Worm (Caenorhabditis elegans) whole organism, young adult: ENCODE results near the gene C32C4.16.

Source experiments
- C17E4.6 ChIP-seq: fragments of 200-800 bp; sonication (Bioruptor generic); IDR thresholded peaks from 2 replicates; pipeline ENCODE4 v1.3.6; 2022; ENCODE audit warnings: missing genetic modification reagents, missing genetic modification characterization, missing compliant biosample characterization
- F10E7.11 ChIP-seq: sonication (generic microtip); optimal IDR thresholded peaks from 2 replicates; lab custom pipeline; 2017; ENCODE audit warnings: mild to moderate bottlenecking, missing genetic modification characterization, moderate library complexity, missing compliant biosample characterization
- F37B4.10 ChIP-seq: fragments of 200-800 bp; sonication (Bioruptor generic); IDR thresholded peaks from 2 replicates; pipeline ENCODE4 v1.3.6; 2022; ENCODE audit warnings: missing genetic modification characterization, missing compliant biosample characterization
- F49E8.2 ChIP-seq: sonication (generic microtip); optimal IDR thresholded peaks from 3 replicates; lab custom pipeline; 2017; ENCODE audit warnings: missing genetic modification characterization, mild to moderate bottlenecking, missing compliant biosample characterization, antibody characterized with exemption, moderate library complexity; ENCODE audit not compliant: insufficient read depth
- Y95B8A.8 ChIP-seq: fragments of 200-800 bp; sonication (Bioruptor generic); IDR thresholded peaks from 2 replicates; pipeline ENCODE4 v1.3.6; 2022; ENCODE audit warnings: missing genetic modification reagents, missing genetic modification characterization, missing compliant biosample characterization
- aptf-3 ChIP-seq: fragments of 200-800 bp; sonication (Bioruptor generic); IDR thresholded peaks from 2 replicates; pipeline ENCODE4 v1.3.6; 2022; ENCODE audit warnings: missing genetic modification characterization, missing compliant biosample characterization
- atf-7 ChIP-seq: sonication (generic microtip); optimal IDR thresholded peaks from 2 replicates; lab custom pipeline; 2017; ENCODE audit warnings: mild to moderate bottlenecking, missing genetic modification characterization, missing compliant biosample characterization
- attf-3 ChIP-seq: fragments of 200-800 bp; sonication (Bioruptor generic); conservative IDR thresholded peaks from 2 replicates; pipeline ENCODE4 v1.3.6; 2022; ENCODE audit warnings: missing genetic modification reagents, missing genetic modification characterization, missing compliant biosample characterization
- bed-1 ChIP-seq: fragments of 200-800 bp; sonication (Bioruptor generic); IDR thresholded peaks from 2 replicates; pipeline ENCODE4 v1.3.6; 2022; ENCODE audit warnings: missing genetic modification reagents, missing genetic modification characterization, missing compliant biosample characterization
- cebp-2 ChIP-seq: fragments of 200-800 bp; sonication (Bioruptor generic); IDR thresholded peaks from 2 replicates; pipeline ENCODE4 v1.3.6; 2022; ENCODE audit warnings: missing genetic modification characterization, missing compliant biosample characterization
- ceh-91 ChIP-seq: fragments of 200-800 bp; sonication (Bioruptor generic); IDR thresholded peaks from 2 replicates; pipeline ENCODE4 v1.3.6; 2022; ENCODE audit warnings: missing genetic modification reagents, missing genetic modification characterization, missing compliant biosample characterization
- chd-7 ChIP-seq: sonication (generic microtip); optimal IDR thresholded peaks from 2 replicates; lab custom pipeline; 2016; ENCODE audit warnings: mild to moderate bottlenecking, missing genetic modification characterization, moderate library complexity, missing compliant biosample characterization
- dox-1 ChIP-seq: fragments of 200-800 bp; sonication (Bioruptor generic); IDR thresholded peaks from 2 replicates; pipeline ENCODE4 v1.3.6; 2022; ENCODE audit warnings: missing genetic modification reagents, missing genetic modification characterization, missing compliant biosample characterization
- dpl-1 ChIP-seq: fragments of 150-350 bp; optimal IDR thresholded peaks from 2 replicates; lab custom pipeline; 2014; ENCODE audit warnings: missing biosample characterization, missing genetic modification reagents, missing genetic modification characterization
- egrh-3 ChIP-seq: fragments of 200-800 bp; sonication (Bioruptor generic); IDR thresholded peaks from 2 replicates; pipeline ENCODE4 v1.3.6; 2022; ENCODE audit warnings: missing genetic modification reagents, missing genetic modification characterization, missing compliant biosample characterization
- gei-17 ChIP-seq: fragments of 200-800 bp; sonication (Bioruptor generic); optimal IDR thresholded peaks from 2 replicates; lab custom pipeline; 2018; ENCODE audit warnings: mild to moderate bottlenecking, missing genetic modification characterization, missing compliant biosample characterization
- hmg-1.2 ChIP-seq: fragments of 200-800 bp; sonication (Bioruptor generic); IDR thresholded peaks from 2 replicates; pipeline ENCODE4 v1.3.6; 2022; ENCODE audit warnings: missing genetic modification reagents, missing genetic modification characterization, missing compliant biosample characterization
- lag-1 ChIP-seq: fragments of 200-800 bp; sonication (Bioruptor generic); IDR thresholded peaks from 2 replicates; pipeline ENCODE4 v1.3.6; 2022; ENCODE audit warnings: missing genetic modification reagents, missing genetic modification characterization, missing compliant biosample characterization
- lin-26 ChIP-seq: fragments of 200-800 bp; sonication (Bioruptor generic); IDR thresholded peaks from 2 replicates; pipeline ENCODE4 v1.3.6; 2022; ENCODE audit warnings: missing genetic modification reagents, missing genetic modification characterization, missing compliant biosample characterization
- lin-54 ChIP-seq: fragments of 200-800 bp; sonication (Bioruptor generic); optimal IDR thresholded peaks from 2 replicates; lab custom pipeline; 2018; ENCODE audit warnings: mild to moderate bottlenecking, missing genetic modification characterization, missing compliant biosample characterization
- madf-8 ChIP-seq: fragments of 200-800 bp; sonication (Bioruptor generic); conservative IDR thresholded peaks from 2 replicates; pipeline ENCODE4 v1.3.6; 2022; ENCODE audit warnings: missing genetic modification reagents, missing genetic modification characterization, missing compliant biosample characterization
- mcd-1 ChIP-seq: fragments of 200-800 bp; sonication (Bioruptor generic); IDR thresholded peaks from 2 replicates; pipeline ENCODE4 v1.3.6; 2022; ENCODE audit warnings: missing genetic modification reagents, missing genetic modification characterization, missing compliant biosample characterization
- mxl-1 ChIP-seq: sonication (generic microtip); optimal IDR thresholded peaks from 2 replicates; lab custom pipeline; 2016; ENCODE audit warnings: missing genetic modification characterization, missing compliant biosample characterization
- nhr-120 ChIP-seq: fragments of 200-800 bp; sonication (Bioruptor generic); IDR thresholded peaks from 2 replicates; pipeline ENCODE4 v1.3.6; 2022; ENCODE audit warnings: missing genetic modification characterization, missing compliant biosample characterization
- nhr-179 ChIP-seq: sonication (generic microtip); optimal IDR thresholded peaks from 2 replicates; lab custom pipeline; 2016; ENCODE audit warnings: mild to moderate bottlenecking, missing genetic modification characterization, missing compliant biosample characterization
- rpc-1 ChIP-seq, 2 experiments: fragments of 150-350 bp in 1 of 2; sonication (generic microtip) in 1 of 2; optimal IDR thresholded peaks; 2 replicates each; lab custom pipeline; 2014 to 2018; ENCODE audit warnings: missing biosample characterization in 1 of 2, missing genetic modification characterization in 1 of 2, missing genetic modification reagents in 1 of 2, missing genotype in 1 of 2
- somi-1 ChIP-seq: fragments of 200-800 bp; sonication (Bioruptor generic); optimal IDR thresholded peaks from 2 replicates; lab custom pipeline; 2018; ENCODE audit warnings: mild to moderate bottlenecking, missing genetic modification characterization, missing compliant biosample characterization
- sptf-2 ChIP-seq: fragments of 200-800 bp; sonication (Bioruptor generic); optimal IDR thresholded peaks from 2 replicates; lab custom pipeline; 2018; ENCODE audit warnings: mild to moderate bottlenecking, missing genetic modification characterization, missing compliant biosample characterization
- ztf-18 ChIP-seq: sonication (generic microtip); optimal IDR thresholded peaks from 2 replicates; lab custom pipeline; 2016; ENCODE audit warnings: missing genotype, mild to moderate bottlenecking, missing genetic modification characterization, missing compliant biosample characterization
- ztf-25 ChIP-seq: fragments of 200-800 bp; sonication (Bioruptor generic); IDR thresholded peaks from 2 replicates; pipeline ENCODE4 v1.3.6; 2022; ENCODE audit warnings: missing genetic modification reagents, missing genetic modification characterization, missing compliant biosample characterization

C32C4.16 gene

DNA sequence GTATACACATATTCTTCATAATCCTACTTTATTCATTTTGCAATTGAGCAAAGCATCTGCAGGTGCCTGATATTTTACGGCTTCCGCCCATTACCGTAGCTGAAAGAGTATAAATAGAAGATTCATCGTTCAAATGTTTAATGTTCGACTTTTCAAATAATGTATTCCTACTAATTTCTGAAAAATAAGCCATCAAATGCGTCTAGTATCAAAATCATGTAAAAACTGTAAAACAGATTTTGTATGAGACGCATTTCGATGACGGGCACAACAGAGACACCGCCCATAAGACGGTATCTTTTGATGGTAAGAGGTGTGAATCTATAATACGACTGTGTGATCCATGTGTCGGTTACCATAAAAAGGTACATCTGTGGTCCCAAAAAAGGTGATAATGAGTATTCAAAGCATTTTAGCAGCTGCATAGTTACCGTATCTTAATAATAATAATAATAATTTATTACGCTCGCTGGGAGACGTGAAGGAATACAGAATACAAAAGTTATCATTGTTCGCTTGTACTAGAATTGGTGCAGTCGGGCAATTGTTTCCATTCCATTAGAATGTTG is at the start of gene C32C4.16, which contains the start of gene C32C4.3:
C32C4.16 (plus strand) TSS at position 519 of the 569 bp plus-strand sequence.
C32C4.3 (minus strand) TSS at position 101 of the 569 bp plus-strand sequence.
- no peak for TF ChIP-seq nhr-179 (tag; lab: Kevin White, UChicago)
- TF ChIP-seq, all 124 proteins: peak for 0

DNA sequence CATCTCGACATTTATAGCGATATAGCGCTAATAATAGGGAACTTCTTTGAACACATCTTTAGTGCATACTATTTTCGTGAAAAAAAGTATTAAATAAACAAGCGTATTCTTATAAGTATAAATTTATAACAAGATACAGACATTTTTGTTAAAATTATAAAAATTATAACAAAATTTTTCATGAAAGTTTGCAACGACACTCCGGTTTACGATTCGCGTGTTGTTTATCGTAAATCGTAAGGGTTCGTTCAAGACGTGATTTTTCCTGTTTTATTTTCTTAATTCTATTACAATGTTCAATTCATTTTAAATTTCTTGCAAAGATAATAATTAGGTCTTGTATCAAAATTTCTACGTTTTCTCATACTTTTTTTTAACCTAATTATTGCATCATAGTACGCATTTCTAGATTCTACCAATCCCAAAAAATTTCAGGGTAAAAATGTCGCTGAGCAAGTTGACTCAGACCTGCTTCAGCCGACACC is 48.6 kb upstream of the C32C4.16 start, which contains the start of gene scpl-4:
scpl-4 (plus strand) TSS at position 435 of the 485 bp plus-strand sequence.
- TF ChIP-seq attf-3 (GFP tag; lab: Robert Waterston, UW) = peak; percentile 75
- TF ChIP-seq aptf-3 (GFP tag; lab: Robert Waterston, UW) = no peak

DNA sequence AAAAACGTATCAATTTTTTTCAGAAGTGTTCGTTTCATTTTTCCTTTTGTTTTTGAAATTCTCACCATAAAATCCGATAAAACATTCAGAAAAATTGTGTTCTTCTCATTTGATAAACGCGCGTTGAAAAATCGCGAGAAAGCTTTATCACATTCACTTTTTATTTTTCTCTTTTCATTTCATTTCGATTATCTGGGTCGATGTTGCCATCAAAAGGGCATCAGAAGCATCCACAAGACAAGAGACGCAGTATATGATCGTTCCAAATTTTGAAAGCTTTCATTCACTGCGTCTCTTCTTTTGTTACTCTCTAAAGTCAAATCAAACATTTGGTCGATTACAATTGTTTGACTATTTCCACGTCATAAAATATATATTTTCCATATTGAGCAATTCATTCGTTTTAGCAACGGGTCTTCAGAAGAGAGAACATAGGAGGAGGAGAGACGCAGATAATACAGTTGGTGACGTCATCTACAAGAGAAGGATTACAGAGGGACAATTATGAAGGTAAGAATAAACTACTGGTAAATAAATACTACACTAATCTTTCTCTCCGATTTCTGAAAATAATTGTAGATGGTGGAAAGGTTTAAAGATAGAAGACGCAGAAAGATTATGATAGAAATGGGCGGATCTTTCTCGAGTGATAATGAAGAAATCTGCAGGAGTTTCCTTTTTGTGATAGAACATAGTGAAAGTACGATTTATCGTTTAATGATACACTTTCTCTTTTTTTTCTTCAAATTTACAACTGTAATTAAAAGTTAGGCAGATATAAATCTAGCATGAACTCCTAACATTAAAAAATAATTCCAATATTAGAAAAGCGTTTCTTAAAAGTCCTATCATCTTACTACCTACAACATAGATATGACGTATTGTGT is 45.1 kb upstream of the C32C4.16 start, which contains the start of gene H27A22.1:
H27A22.1 (plus strand) TSS at position 505 of the 887 bp plus-strand sequence.
- TF ChIP-seq F37B4.10 (GFP tag; lab: Robert Waterston, UW) (no peak), hmg-1.2 (GFP tag; lab: Robert Waterston, UW) (peak; percentile 56; the same call in 1 of the 2 replicates)

DNA sequence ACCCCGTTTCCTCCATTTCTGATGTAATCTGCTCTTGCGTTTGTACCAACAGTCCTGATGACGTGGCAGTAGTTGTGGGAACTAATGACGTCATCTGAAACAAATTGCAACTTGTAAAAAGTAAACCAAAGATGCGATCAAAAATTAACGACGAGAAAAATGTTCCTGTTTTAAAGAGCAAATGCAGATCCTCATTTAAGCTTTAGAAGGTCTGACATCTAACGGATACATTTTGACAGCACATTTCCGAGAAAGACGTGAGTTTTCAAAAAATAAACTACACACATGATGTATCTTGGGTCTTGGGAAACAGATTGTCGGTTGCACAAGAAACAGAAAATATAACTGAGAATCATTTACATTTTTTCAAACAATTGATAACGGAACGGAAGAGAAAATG is 31.9 kb upstream of the C32C4.16 start, which contains the start of gene H09F14.1:
H09F14.1 (minus strand) TSS at position 101 of the 400 bp plus-strand sequence.
- TF ChIP-seq bed-1 = no peak
- no peak for TF ChIP-seq Y95B8A.8 (GFP tag; lab: Robert Waterston, UW)
- no peak for TF ChIP-seq atf-7 (tag; lab: Kevin White, UChicago)
- TF ChIP-seq aptf-3 (GFP tag; lab: Robert Waterston, UW) = no peak
- TF ChIP-seq cebp-2 (GFP tag; lab: Robert Waterston, UW) = no peak
- no peak for TF ChIP-seq ceh-91 (GFP tag; lab: Robert Waterston, UW)
- no peak for TF ChIP-seq rpc-1 (optimal IDR thresholded peaks at IDR 0.05; lab: Kevin White, UChicago)
- no peak for TF ChIP-seq rpc-1 (tag; optimal IDR thresholded peaks at IDR 0.05; lab: Kevin White, UChicago)
- TF ChIP-seq C17E4.6 (GFP tag; lab: Robert Waterston, UW) = no peak
- no peak for TF ChIP-seq somi-1
- TF ChIP-seq madf-8 (GFP tag; lab: Robert Waterston, UW) = no peak
- TF ChIP-seq egrh-3 (GFP tag; lab: Robert Waterston, UW) = no peak

DNA sequence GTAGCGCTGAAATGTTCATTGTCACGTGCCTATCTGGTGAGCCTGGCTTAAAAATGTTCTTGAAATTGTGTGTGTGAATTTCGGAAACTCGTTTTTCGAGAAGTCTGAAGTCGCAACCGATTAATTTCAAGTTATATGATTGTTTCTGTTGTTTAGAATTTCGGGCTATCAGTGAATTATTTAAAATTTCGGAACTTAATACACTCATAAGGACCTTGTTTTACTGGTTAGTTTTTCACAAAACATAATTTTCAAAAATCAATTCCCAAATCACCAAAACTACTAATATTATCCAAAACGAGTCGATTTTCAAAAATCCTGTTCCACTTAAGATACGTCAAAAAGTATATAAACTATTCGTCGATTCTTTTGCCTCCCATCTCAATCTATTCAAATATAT is 16.9 kb upstream of the C32C4.16 start:
- TF ChIP-seq nhr-120 (GFP tag; lab: Robert Waterston, UW) (no peak), chd-7 (tag; lab: Kevin White, UChicago) (no peak), somi-1 (no peak), F10E7.11 (no peak), dox-1 (no peak), lag-1 (GFP tag; lab: Robert Waterston, UW) (no peak), ztf-18 (tag; lab: Kevin White, UChicago) (no peak), lin-54 (GFP tag; lab: Kevin White, UChicago) (no peak), F49E8.2 (tag; lab: Kevin White, UChicago) (no peak), mcd-1 (GFP tag; lab: Robert Waterston, UW) (no peak), dpl-1 (GFP tag; lab: Kevin White, UChicago) (no peak), sptf-2 (GFP tag; lab: Kevin White, UChicago) (no peak), lin-26 (no peak), ztf-25 (no peak), mxl-1 (tag; lab: Kevin White, UChicago) (no peak), gei-17 (GFP tag; lab: Kevin White, UChicago) (no peak)
